Fruit fly (Drosophila melanogaster) whole organism, embryonic: ENCODE data around the gene CG9676.

Experiments
- B-H2 ChIP-seq: fragments of 200-800 bp; sonication (Bioruptor generic); optimal IDR thresholded peaks from 2 replicates; lab custom pipeline; 2018; ENCODE audit warnings: missing biosample characterization, mild to moderate bottlenecking, missing genetic modification characterization
- CG13424 ChIP-seq: fragments of 200-800 bp; sonication (Bioruptor generic); optimal IDR thresholded peaks from 2 replicates; lab custom pipeline; 2019; ENCODE audit warnings: missing biosample characterization, mild to moderate bottlenecking, missing genetic modification characterization, moderate library complexity
- CG13624 ChIP-seq: fragments of 200-800 bp; sonication (Bioruptor generic); optimal IDR thresholded peaks from 2 replicates; lab custom pipeline; 2016; ENCODE audit warnings: missing biosample characterization, missing genetic modification characterization
- CG15514 ChIP-seq: fragments of 200-800 bp; sonication (Bioruptor generic); optimal IDR thresholded peaks from 3 replicates; lab custom pipeline; 2017; ENCODE audit warnings: missing biosample characterization, missing genetic modification characterization, mild to moderate bottlenecking, moderate library complexity, missing genetic modification reagents
- CG17385 ChIP-seq: fragments of 200-800 bp; sonication (Bioruptor generic); optimal IDR thresholded peaks from 3 replicates; lab custom pipeline; 2018; ENCODE audit warnings: missing biosample characterization, mild to moderate bottlenecking, missing genetic modification characterization
- CG18262 ChIP-seq: fragments of 200-800 bp; optimal IDR thresholded peaks from 3 replicates; lab custom pipeline; 2019; ENCODE audit warnings: missing biosample characterization, mild to moderate bottlenecking, missing genetic modification characterization, moderate library complexity
- CG18599 ChIP-seq: fragments of 200-800 bp; sonication (Bioruptor generic); optimal IDR thresholded peaks from 3 replicates; lab custom pipeline; 2017; ENCODE audit warnings: missing biosample characterization, missing genetic modification characterization, mild to moderate bottlenecking, moderate library complexity, missing genetic modification reagents
- CG2120 ChIP-seq: fragments of 200-800 bp; sonication (Bioruptor generic); optimal IDR thresholded peaks from 3 replicates; lab custom pipeline; 2016; ENCODE audit warnings: missing biosample characterization, missing genetic modification characterization
- CG3065 ChIP-seq: fragments of 200-800 bp; sonication (Bioruptor generic); optimal IDR thresholded peaks from 2 replicates; lab custom pipeline; 2016; ENCODE audit warnings: missing biosample characterization, missing genetic modification characterization
- CG6765 ChIP-seq: fragments of 200-800 bp; sonication (Bioruptor generic); optimal IDR thresholded peaks from 3 replicates; lab custom pipeline; 2017; ENCODE audit warnings: missing biosample characterization, mild to moderate bottlenecking, missing genetic modification characterization
- CG6813 ChIP-seq: fragments of 200-800 bp; sonication (Bioruptor generic); optimal IDR thresholded peaks from 2 replicates; lab custom pipeline; 2017; ENCODE audit warnings: missing biosample characterization, missing genetic modification characterization, mild to moderate bottlenecking, moderate library complexity, missing genetic modification reagents
- CG7745 ChIP-seq: fragments of 200-800 bp; sonication (Bioruptor generic); optimal IDR thresholded peaks from 2 replicates; lab custom pipeline; 2018; ENCODE audit warnings: missing biosample characterization, mild to moderate bottlenecking, missing genetic modification characterization, moderate library complexity
- CG8924 ChIP-seq: fragments of 200-800 bp; optimal IDR thresholded peaks from 3 replicates; lab custom pipeline; 2019; ENCODE audit warnings: missing biosample characterization, mild to moderate bottlenecking, missing genetic modification characterization, moderate library complexity
- CG9609 ChIP-seq: fragments of 200-800 bp; sonication (Bioruptor generic); optimal IDR thresholded peaks from 3 replicates; lab custom pipeline; 2016; ENCODE audit warnings: missing biosample characterization, missing genetic modification characterization
- CG9727 ChIP-seq: fragments of 200-800 bp; sonication (Bioruptor generic); optimal IDR thresholded peaks from 3 replicates; lab custom pipeline; 2017; ENCODE audit warnings: missing biosample characterization, mild to moderate bottlenecking, missing genetic modification characterization
- Dbx ChIP-seq: fragments of 200-800 bp; sonication (Bioruptor generic); IDR thresholded peaks from 3 replicates; pipeline ENCODE4 v1.3.6; 2022; ENCODE audit warnings: missing biosample characterization, missing genetic modification characterization
- Hand ChIP-seq: fragments of 200-800 bp; sonication (Bioruptor generic); optimal IDR thresholded peaks from 2 replicates; lab custom pipeline; 2017; ENCODE audit warnings: mild to moderate bottlenecking, missing biosample characterization, missing genetic modification reagents, missing genetic modification characterization
- HmgZ ChIP-seq: fragments of 200-800 bp; sonication (Bioruptor generic); optimal IDR thresholded peaks from 2 replicates; lab custom pipeline; 2018; ENCODE audit warnings: missing biosample characterization, mild to moderate bottlenecking, missing genetic modification characterization
- Hr3 ChIP-seq: fragments of 200-800 bp; sonication (Bioruptor generic); optimal IDR thresholded peaks from 3 replicates; lab custom pipeline; 2016; ENCODE audit warnings: missing biosample characterization, missing genetic modification characterization
- Hr51 ChIP-seq, 2 experiments: fragments of 200-800 bp; sonication (Bioruptor generic); optimal IDR thresholded peaks; 2 replicates in 1 of 2; 3 replicates in 1 of 2; lab custom pipeline; 2016 to 2018; ENCODE audit warnings: missing biosample characterization in 2 of 2, missing genetic modification characterization in 2 of 2, mild to moderate bottlenecking in 1 of 2, moderate library complexity in 1 of 2
- Kr ChIP-seq: fragments of 200-800 bp; sonication (Bioruptor generic); optimal IDR thresholded peaks from 2 replicates; lab custom pipeline; 2017; ENCODE audit warnings: missing biosample characterization, mild to moderate bottlenecking, missing genetic modification characterization
- Med ChIP-seq: fragments of 200-800 bp; sonication (Bioruptor generic); peaks from one replicate; lab custom pipeline; 2016; ENCODE audit warnings: missing biosample characterization, missing genetic modification characterization, mild to moderate bottlenecking, inconsistent platforms, moderate library complexity
- NC2β ChIP-seq: fragments of 200-800 bp; sonication (Bioruptor generic); optimal IDR thresholded peaks from 2 replicates; lab custom pipeline; 2016; ENCODE audit warnings: missing biosample characterization, missing genetic modification characterization
- Pdp1 ChIP-seq, 2 experiments: fragments of 200-800 bp; sonication (Bioruptor generic); optimal IDR thresholded peaks; 3 replicates each; lab custom pipeline; 2016; ENCODE audit warnings: missing biosample characterization in 2 of 2, missing genetic modification characterization in 2 of 2, mild to moderate bottlenecking in 1 of 2, moderate library complexity in 1 of 2
- Rfx ChIP-seq: fragments of 200-800 bp; sonication (Bioruptor generic); IDR thresholded peaks from 2 replicates; pipeline ENCODE4 v1.3.6; 2022; ENCODE audit warnings: missing biosample characterization, missing genetic modification characterization
- bab2 ChIP-seq: fragments of 200-800 bp; sonication (Bioruptor generic); optimal IDR thresholded peaks from 2 replicates; lab custom pipeline; 2016; ENCODE audit warnings: missing biosample characterization, missing genetic modification characterization
- caup ChIP-seq: fragments of 200-800 bp; sonication (Bioruptor generic); optimal IDR thresholded peaks from 3 replicates; lab custom pipeline; 2017; ENCODE audit warnings: missing biosample characterization, mild to moderate bottlenecking, missing genetic modification characterization, moderate library complexity; ENCODE audit not compliant: severe bottlenecking
- cg ChIP-seq: fragments of 200-800 bp; sonication (Bioruptor generic); optimal IDR thresholded peaks from 3 replicates; lab custom pipeline; 2019; ENCODE audit warnings: missing biosample characterization, mild to moderate bottlenecking, missing genetic modification characterization, moderate library complexity
- dm ChIP-seq: fragments of 200-800 bp; sonication (Bioruptor generic); optimal IDR thresholded peaks from 3 replicates; lab custom pipeline; 2016; ENCODE audit warnings: missing biosample characterization, missing genetic modification characterization
- exex ChIP-seq: fragments of 200-800 bp; sonication (Bioruptor generic); optimal IDR thresholded peaks from 4 replicates; lab custom pipeline; 2018; ENCODE audit warnings: missing biosample characterization, mild to moderate bottlenecking, missing genetic modification characterization, moderate library complexity
- fd96Cb ChIP-seq: fragments of 200-800 bp; sonication (Bioruptor generic); optimal IDR thresholded peaks from 2 replicates; lab custom pipeline; 2018; ENCODE audit warnings: missing biosample characterization, mild to moderate bottlenecking, missing genetic modification characterization, moderate library complexity
- gce ChIP-seq: fragments of 200-800 bp; sonication (Bioruptor generic); IDR thresholded peaks from 3 replicates; pipeline ENCODE4 v1.3.6; 2022; ENCODE audit warnings: missing biosample characterization, missing genetic modification characterization
- gcm ChIP-seq: fragments of 200-800 bp; sonication (Bioruptor generic); optimal IDR thresholded peaks from 2 replicates; lab custom pipeline; 2019; ENCODE audit warnings: missing biosample characterization, mild to moderate bottlenecking, missing genetic modification characterization, moderate library complexity
- gfzf ChIP-seq: fragments of 200-800 bp; sonication (Bioruptor generic); optimal IDR thresholded peaks from 2 replicates; lab custom pipeline; 2016; ENCODE audit warnings: missing biosample characterization, mild to moderate bottlenecking, missing genetic modification characterization, moderate library complexity
- her ChIP-seq: fragments of 200-800 bp; sonication (Bioruptor generic); optimal IDR thresholded peaks from 2 replicates; lab custom pipeline; 2016; ENCODE audit warnings: missing biosample characterization, missing genetic modification characterization
- kni ChIP-seq: fragments of 200-800 bp; sonication (Bioruptor generic); optimal IDR thresholded peaks from 3 replicates; lab custom pipeline; 2017; ENCODE audit warnings: mild to moderate bottlenecking, missing biosample characterization, missing genetic modification reagents, missing genetic modification characterization
- lbe ChIP-seq: fragments of 200-800 bp; sonication (Bioruptor generic); optimal IDR thresholded peaks from 2 replicates; lab custom pipeline; 2016; ENCODE audit warnings: missing biosample characterization, mild to moderate bottlenecking, missing genetic modification characterization
- pnt ChIP-seq: fragments of 200-800 bp; sonication (Bioruptor generic); optimal IDR thresholded peaks from 3 replicates; lab custom pipeline; 2016; ENCODE audit warnings: missing biosample characterization, missing genetic modification characterization
- ro ChIP-seq: fragments of 200-800 bp; sonication (Bioruptor generic); IDR thresholded peaks from 2 replicates; pipeline ENCODE4 v1.3.6; 2022; ENCODE audit warnings: missing biosample characterization, missing genetic modification characterization
- sc ChIP-seq, 3 experiments: fragments of >200 bp in 2 of 3; fragments of 200-800 bp in 1 of 3; sonication (Bioruptor generic) in 1 of 3; optimal IDR thresholded peaks; 2 replicates in 2 of 3; 3 replicates in 1 of 3; lab custom pipeline; 2017; ENCODE audit warnings: mild to moderate bottlenecking in 1 of 3, missing biosample characterization in 1 of 3, missing genetic modification characterization in 1 of 3, missing genetic modification reagents in 1 of 3
- sens ChIP-seq: fragments of 200-800 bp; sonication (Bioruptor generic); peaks from one replicate; lab custom pipeline; 2016; ENCODE audit warnings: missing biosample characterization, missing genetic modification characterization
- so ChIP-seq: fragments of 200-800 bp; sonication (Bioruptor generic); IDR thresholded peaks from 3 replicates; pipeline ENCODE4 v1.3.6; 2022; ENCODE audit warnings: missing biosample characterization, missing genetic modification characterization
- sqz ChIP-seq: fragments of 200-800 bp; sonication (Bioruptor generic); optimal IDR thresholded peaks from 3 replicates; lab custom pipeline; 2018; ENCODE audit warnings: missing biosample characterization, mild to moderate bottlenecking, missing genetic modification characterization
- sr ChIP-seq: fragments of 200-800 bp; sonication (Bioruptor generic); IDR thresholded peaks from 3 replicates; pipeline ENCODE4 v1.3.6; 2022; ENCODE audit warnings: missing biosample characterization, missing genetic modification characterization
- tll ChIP-seq, 2 experiments: fragments of 200-800 bp in 1 of 2; fragments of >200 bp in 1 of 2; sonication (Bioruptor generic) in 1 of 2; optimal IDR thresholded peaks; 2 replicates each; lab custom pipeline; 2017 to 2019; ENCODE audit warnings: missing biosample characterization in 2 of 2, missing genetic modification characterization in 2 of 2, mild to moderate bottlenecking in 1 of 2, moderate library complexity in 1 of 2
- twi ChIP-seq: fragments of 200-800 bp; optimal IDR thresholded peaks from 2 replicates; lab custom pipeline; 2019; ENCODE audit warnings: missing biosample characterization, mild to moderate bottlenecking, missing genetic modification characterization, moderate library complexity
- vnd ChIP-seq: fragments of 200-800 bp; sonication (Bioruptor generic); IDR thresholded peaks from 3 replicates; pipeline ENCODE4 v1.3.6; 2022; ENCODE audit warnings: missing biosample characterization, missing genetic modification characterization; ENCODE audit not compliant: partially characterized antibody
- yki ChIP-seq: fragments of >200 bp; optimal IDR thresholded peaks from 3 replicates; lab custom pipeline; 2018
- zen ChIP-seq: fragments of 200-800 bp; sonication (Bioruptor generic); optimal IDR thresholded peaks from 3 replicates; lab custom pipeline; 2018; ENCODE audit warnings: missing biosample characterization, mild to moderate bottlenecking, missing genetic modification characterization, moderate library complexity

CG9676 gene

DNA sequence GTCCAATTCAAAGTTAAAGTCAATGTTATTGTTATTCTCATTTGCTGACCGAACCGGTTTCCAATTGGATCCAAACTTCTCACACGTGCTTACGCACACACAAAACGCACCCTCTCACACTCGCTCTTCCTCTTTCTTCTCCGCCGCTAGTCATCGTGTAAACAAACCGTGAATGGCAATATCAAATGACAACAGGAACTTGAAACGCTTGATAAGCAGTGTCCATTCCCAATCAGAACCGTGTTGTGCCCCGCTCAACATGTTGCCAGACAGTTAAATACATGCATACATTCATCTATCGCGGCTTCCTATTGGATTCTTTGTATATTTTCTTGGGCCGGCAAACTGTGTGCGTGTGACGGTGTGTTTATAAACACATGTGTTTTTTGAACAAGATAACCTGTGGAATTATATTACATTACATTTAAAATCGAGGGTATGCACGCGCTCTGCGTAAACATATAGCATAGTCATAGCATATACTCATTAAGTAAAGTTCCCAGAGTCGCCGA, 44.2 kb downstream of the CG9676 start (continued):
- TF ChIP-seq HmgZ (tag; lab: Kevin White, UChicago) (peak; percentile 57), fd96Cb (tag; lab: Kevin White, UChicago) (no peak), Dbx (no peak), twi (peak; percentile 80), Rfx (GFP tag; lab: Robert Waterston, UW) (peak; percentile 21; the same call in 1 of the 2 replicates), lbe (GFP tag; lab: Kevin White, UChicago) (no peak), CG2120 (GFP tag; lab: Kevin White, UChicago) (peak; percentile 23), cg (GFP tag; lab: Kevin White, UChicago) (peak; percentile 90), CG13424 (tag; lab: Kevin White, UChicago) (no peak), CG6813 (GFP tag; lab: Kevin White, UChicago) (peak; percentile 24), tll (GFP tag; optimal IDR thresholded peaks at IDR 0.05; lab: Kevin White, UChicago) (peak in 1 of 2 experiments; percentile 61), NC2β (GFP tag; lab: Kevin White, UChicago) (peak; percentile 13), CG9727 (GFP tag; lab: Kevin White, UChicago) (no peak), Med (GFP tag; lab: Kevin White, UChicago) (peak; percentile 90), exex (tag; lab: Kevin White, UChicago) (peak; percentile 74), vnd (GFP tag; lab: Robert Waterston, UW) (no peak), Kr (GFP tag; lab: Kevin White, UChicago) (no peak), CG7745 (tag; lab: Kevin White, UChicago) (peak; percentile 72), CG17385 (GFP tag; lab: Kevin White, UChicago) (peak; percentile 96), sqz (no peak), sc (optimal IDR thresholded peaks at IDR 0.05; lab: Kevin White, UChicago) (no peak), sc (GFP tag; optimal IDR thresholded peaks at IDR 0.05; lab: Kevin White, UChicago) (no peak), bab2 (GFP tag; lab: Kevin White, UChicago) (peak; percentile 2), caup (GFP tag; lab: Kevin White, UChicago) (peak; percentile 64), CG9609 (no peak), sr (no peak), CG15514 (GFP tag; lab: Kevin White, UChicago) (peak; percentile 20), gcm (no peak), Hr3 (GFP tag; lab: Kevin White, UChicago) (no peak), gfzf (no peak), gce (GFP tag; lab: Robert Waterston, UW) (no peak), Pdp1 (GFP tag; optimal IDR thresholded peaks at IDR 0.05; lab: Kevin White, UChicago) (peak in 1 of 2 experiments; percentile 47), CG13624 (GFP tag; lab: Kevin White, UChicago) (no peak), B-H2 (GFP tag; lab: Kevin White, UChicago) (peak; percentile 28), CG18262 (tag; lab: Kevin White, UChicago) (peak; percentile 11), sens (GFP tag; lab: Kevin White, UChicago) (peak; percentile 87), ro (GFP tag; lab: Robert Waterston, UW) (no peak), zen (tag; lab: Kevin White, UChicago) (peak; percentile 29), CG8924 (tag; lab: Kevin White, UChicago) (peak; percentile 25), her (GFP tag; lab: Kevin White, UChicago) (peak; percentile 29), yki (no peak), CG3065 (GFP tag; lab: Kevin White, UChicago) (no peak), Hr51 (GFP tag; optimal IDR thresholded peaks at IDR 0.05; lab: Kevin White, UChicago) (peak in 1 of 2 experiments; percentile 7), kni (peak; percentile 82), so (peak; percentile 72; the same call in 2 of the 3 replicates), CG18599 (GFP tag; lab: Kevin White, UChicago) (peak; percentile 40), dm (GFP tag; lab: Kevin White, UChicago) (peak; percentile 72), pnt (GFP tag; lab: Kevin White, UChicago) (no peak), CG6765 (GFP tag; lab: Kevin White, UChicago) (no peak), Hand (GFP tag; lab: Kevin White, UChicago) (peak; percentile 7)
